Worm (Caenorhabditis elegans): ENCODE results near the gene inx-7.

DNA sequence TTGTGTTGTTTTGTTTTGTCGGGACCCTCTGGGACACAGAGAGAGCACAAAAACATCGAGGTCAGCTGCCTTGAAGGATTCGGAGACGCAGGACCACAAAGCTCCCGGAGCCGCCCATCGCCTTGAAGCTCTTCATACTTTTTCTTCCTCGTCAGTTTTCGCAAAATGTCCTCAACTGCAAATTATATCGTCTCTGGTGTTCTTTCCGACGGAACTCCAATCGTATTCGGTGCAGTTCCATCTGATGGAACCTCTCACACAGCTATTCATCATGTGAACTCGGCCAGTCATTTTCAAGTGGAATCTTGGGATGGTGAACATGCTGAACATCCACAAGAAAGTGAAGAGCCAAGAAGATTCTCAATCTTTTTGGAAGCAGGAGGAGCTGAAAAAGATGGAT is 39.0 kb upstream of the inx-7 start:
- no peak for TF ChIP-seq flt-1 (GFP tag; IDR thresholded peaks at IDR 0.05)
- TF ChIP-seq B0310.2 (tag; optimal IDR thresholded peaks at IDR 0.05): no peak
- no peak for TF ChIP-seq aly-1 (tag; optimal IDR thresholded peaks at IDR 0.05)
- no peak for TF ChIP-seq tbx-11 (GFP tag; IDR thresholded peaks at IDR 0.05)
- TF ChIP-seq tbx-37 (GFP tag; conservative IDR thresholded peaks at IDR 0.05): no peak
- no peak for TF ChIP-seq hnd-1 (tag; optimal IDR thresholded peaks at IDR 0.05)
- TF ChIP-seq pes-1 (GFP tag; IDR thresholded peaks at IDR 0.05): no peak
- TF ChIP-seq ceh-36 (tag; optimal IDR thresholded peaks at IDR 0.05): no peak
- TF ChIP-seq ama-1 (optimal IDR thresholded peaks at IDR 0.05): peak; percentile 16
- TF ChIP-seq hmbx-1 (tag; optimal IDR thresholded peaks at IDR 0.05): no peak
